Worm (Caenorhabditis elegans): ENCODE measurements around the gene clec-170.

DNA sequence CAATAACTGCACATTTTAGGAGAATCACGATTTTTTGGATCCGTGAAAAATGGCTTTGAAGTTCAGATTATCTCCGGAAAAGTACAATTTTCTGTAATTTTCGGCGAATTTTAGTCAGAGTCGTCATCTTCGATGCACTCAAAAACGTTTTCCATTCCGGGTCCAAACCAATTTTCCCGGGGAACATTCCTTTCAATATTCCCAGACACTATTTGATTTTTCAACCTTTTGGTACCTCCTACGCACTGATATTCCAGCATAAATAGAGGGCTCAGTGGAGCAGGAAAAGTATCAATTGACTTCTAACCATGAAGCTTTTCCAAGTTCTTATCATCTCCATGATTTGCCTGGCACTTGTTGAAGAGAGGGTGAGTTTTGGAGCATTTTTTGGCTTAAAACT, 35.1 kb upstream of the clec-170 start, which contains the start of gene W09G12.6:
- TF ChIP-seq lin-15B (tag; optimal IDR thresholded peaks at IDR 0.05) (no peak), pqm-1 (tag; optimal IDR thresholded peaks at IDR 0.05) (no peak), lsy-2 (tag; optimal IDR thresholded peaks at IDR 0.05) (no peak)

Measured in whole organism, L4 larva.